Worm (Caenorhabditis elegans) whole organism, young adult: ENCODE measurements around the gene mex-6.

Source experiments
- B0261.1 ChIP-seq: sonication (generic microtip); optimal IDR thresholded peaks from 2 replicates; lab custom pipeline; 2016; ENCODE audit warnings: mild to moderate bottlenecking, missing genetic modification characterization, moderate library complexity, missing compliant biosample characterization
- B0336.3 ChIP-seq: fragments of 200-800 bp; sonication (Bioruptor generic); IDR thresholded peaks from 2 replicates; pipeline ENCODE4 v1.3.6; 2022; ENCODE audit warnings: missing genetic modification characterization, missing compliant biosample characterization
- C17E4.6 ChIP-seq: fragments of 200-800 bp; sonication (Bioruptor generic); IDR thresholded peaks from 2 replicates; pipeline ENCODE4 v1.3.6; 2022; ENCODE audit warnings: missing genetic modification reagents, missing genetic modification characterization, missing compliant biosample characterization
- F22D6.2 ChIP-seq: sonication (generic microtip); optimal IDR thresholded peaks from 2 replicates; lab custom pipeline; 2016; ENCODE audit warnings: mild to moderate bottlenecking, missing genetic modification characterization, missing compliant biosample characterization
- F33H1.4 ChIP-seq: fragments of 200-800 bp; sonication (Bioruptor generic); IDR thresholded peaks from 2 replicates; pipeline ENCODE4 v1.3.6; 2022; ENCODE audit warnings: missing genetic modification reagents, missing genetic modification characterization, missing compliant biosample characterization
- K11D2.4 ChIP-seq: fragments of 200-800 bp; sonication (Bioruptor generic); IDR thresholded peaks from 2 replicates; pipeline ENCODE4 v1.3.6; 2022; ENCODE audit warnings: missing genetic modification reagents, missing genetic modification characterization, missing compliant biosample characterization
- K12H6.12 ChIP-seq: fragments of 200-800 bp; sonication (Bioruptor generic); optimal IDR thresholded peaks from 2 replicates; lab custom pipeline; 2018; ENCODE audit warnings: mild to moderate bottlenecking, missing genetic modification characterization, missing compliant biosample characterization
- Y56A3A.18 ChIP-seq: fragments of 200-800 bp; sonication (Bioruptor generic); IDR thresholded peaks from 2 replicates; pipeline ENCODE4 v1.3.6; 2022; ENCODE audit warnings: missing genetic modification reagents, missing genetic modification characterization, missing compliant biosample characterization
- ZK185.1 ChIP-seq: sonication (generic microtip); optimal IDR thresholded peaks from 2 replicates; lab custom pipeline; 2016; ENCODE audit warnings: mild to moderate bottlenecking, missing genetic modification characterization, missing compliant biosample characterization; ENCODE audit not compliant: poor library complexity, severe bottlenecking
- aptf-3 ChIP-seq: fragments of 200-800 bp; sonication (Bioruptor generic); IDR thresholded peaks from 2 replicates; pipeline ENCODE4 v1.3.6; 2022; ENCODE audit warnings: missing genetic modification characterization, missing compliant biosample characterization
- atf-7 ChIP-seq: sonication (generic microtip); optimal IDR thresholded peaks from 2 replicates; lab custom pipeline; 2017; ENCODE audit warnings: mild to moderate bottlenecking, missing genetic modification characterization, missing compliant biosample characterization
- attf-3 ChIP-seq: fragments of 200-800 bp; sonication (Bioruptor generic); conservative IDR thresholded peaks from 2 replicates; pipeline ENCODE4 v1.3.6; 2022; ENCODE audit warnings: missing genetic modification reagents, missing genetic modification characterization, missing compliant biosample characterization
- attf-6 ChIP-seq: fragments of 200-800 bp; sonication (Bioruptor generic); IDR thresholded peaks from 2 replicates; pipeline ENCODE4 v1.3.6; 2022; ENCODE audit warnings: missing genetic modification reagents, missing genetic modification characterization, missing compliant biosample characterization
- ccch-3 ChIP-seq: fragments of 200-800 bp; sonication (Bioruptor generic); optimal IDR thresholded peaks from 2 replicates; lab custom pipeline; 2018; ENCODE audit warnings: mild to moderate bottlenecking, missing genetic modification characterization, missing compliant biosample characterization
- cebp-1 ChIP-seq, 2 experiments: fragments of 200-800 bp in 1 of 2; sonication (Bioruptor generic) in 1 of 2; sonication (generic microtip) in 1 of 2; IDR thresholded peaks in 1 of 2; optimal IDR thresholded peaks in 1 of 2; 2 replicates each; pipeline versions ENCODE4 v1.3.6 to Lab custom; 2017 to 2022; ENCODE audit warnings: missing compliant biosample characterization in 2 of 2, missing genetic modification characterization in 2 of 2, mild to moderate bottlenecking in 1 of 2, missing genetic modification reagents in 1 of 2, moderate library complexity in 1 of 2
- ceh-27 ChIP-seq: fragments of 200-800 bp; sonication (Bioruptor generic); optimal IDR thresholded peaks from 2 replicates; lab custom pipeline; 2018; ENCODE audit warnings: mild to moderate bottlenecking, missing genetic modification characterization, moderate library complexity, missing compliant biosample characterization
- ceh-91 ChIP-seq: fragments of 200-800 bp; sonication (Bioruptor generic); IDR thresholded peaks from 2 replicates; pipeline ENCODE4 v1.3.6; 2022; ENCODE audit warnings: missing genetic modification reagents, missing genetic modification characterization, missing compliant biosample characterization
- chd-7 ChIP-seq: sonication (generic microtip); optimal IDR thresholded peaks from 2 replicates; lab custom pipeline; 2016; ENCODE audit warnings: mild to moderate bottlenecking, missing genetic modification characterization, moderate library complexity, missing compliant biosample characterization
- dox-1 ChIP-seq: fragments of 200-800 bp; sonication (Bioruptor generic); IDR thresholded peaks from 2 replicates; pipeline ENCODE4 v1.3.6; 2022; ENCODE audit warnings: missing genetic modification reagents, missing genetic modification characterization, missing compliant biosample characterization
- dpff-1 ChIP-seq: sonication (generic microtip); optimal IDR thresholded peaks from 2 replicates; lab custom pipeline; 2017; ENCODE audit warnings: mild to moderate bottlenecking, missing genetic modification characterization, missing compliant biosample characterization
- egl-18 ChIP-seq: fragments of 200-800 bp; sonication (Bioruptor generic); IDR thresholded peaks from 2 replicates; pipeline ENCODE4 v1.3.6; 2022; ENCODE audit warnings: missing genetic modification reagents, missing genetic modification characterization, missing compliant biosample characterization
- egl-44 ChIP-seq: fragments of 200-800 bp; sonication (Bioruptor generic); IDR thresholded peaks from 2 replicates; pipeline ENCODE4 v1.3.6; 2022; ENCODE audit warnings: missing genetic modification reagents, missing genetic modification characterization, missing compliant biosample characterization
- egrh-3 ChIP-seq: fragments of 200-800 bp; sonication (Bioruptor generic); IDR thresholded peaks from 2 replicates; pipeline ENCODE4 v1.3.6; 2022; ENCODE audit warnings: missing genetic modification reagents, missing genetic modification characterization, missing compliant biosample characterization
- ets-4 ChIP-seq: fragments of 200-800 bp; sonication (Bioruptor generic); optimal IDR thresholded peaks from 2 replicates; lab custom pipeline; 2018; ENCODE audit warnings: mild to moderate bottlenecking, missing genetic modification characterization, missing compliant biosample characterization
- him-1 ChIP-seq: sonication (generic microtip); optimal IDR thresholded peaks from 2 replicates; lab custom pipeline; 2016; ENCODE audit warnings: missing genotype, missing genetic modification reagents, missing genetic modification characterization, missing compliant biosample characterization
- hmg-1.2 ChIP-seq: fragments of 200-800 bp; sonication (Bioruptor generic); IDR thresholded peaks from 2 replicates; pipeline ENCODE4 v1.3.6; 2022; ENCODE audit warnings: missing genetic modification reagents, missing genetic modification characterization, missing compliant biosample characterization
- lag-1 ChIP-seq: fragments of 200-800 bp; sonication (Bioruptor generic); IDR thresholded peaks from 2 replicates; pipeline ENCODE4 v1.3.6; 2022; ENCODE audit warnings: missing genetic modification reagents, missing genetic modification characterization, missing compliant biosample characterization
- let-526 ChIP-seq: fragments of 200-800 bp; sonication (Bioruptor generic); IDR thresholded peaks from 2 replicates; pipeline ENCODE4 v1.3.6; 2022; ENCODE audit warnings: missing genetic modification reagents, missing genetic modification characterization, missing compliant biosample characterization
- lin-26 ChIP-seq: fragments of 200-800 bp; sonication (Bioruptor generic); IDR thresholded peaks from 2 replicates; pipeline ENCODE4 v1.3.6; 2022; ENCODE audit warnings: missing genetic modification reagents, missing genetic modification characterization, missing compliant biosample characterization
- lin-40 ChIP-seq: sonication (generic microtip); optimal IDR thresholded peaks from 2 replicates; lab custom pipeline; 2016; ENCODE audit warnings: missing genetic modification characterization, mild to moderate bottlenecking, missing compliant biosample characterization, missing genotype, missing genetic modification reagents
- lin-54 ChIP-seq: fragments of 200-800 bp; sonication (Bioruptor generic); optimal IDR thresholded peaks from 2 replicates; lab custom pipeline; 2018; ENCODE audit warnings: mild to moderate bottlenecking, missing genetic modification characterization, missing compliant biosample characterization
- madf-10 ChIP-seq: sonication (generic microtip); optimal IDR thresholded peaks from 2 replicates; lab custom pipeline; 2016; ENCODE audit warnings: mild to moderate bottlenecking, missing genetic modification characterization, missing compliant biosample characterization
- mcd-1 ChIP-seq: fragments of 200-800 bp; sonication (Bioruptor generic); IDR thresholded peaks from 2 replicates; pipeline ENCODE4 v1.3.6; 2022; ENCODE audit warnings: missing genetic modification reagents, missing genetic modification characterization, missing compliant biosample characterization
- nfyb-1 ChIP-seq: fragments of 200-800 bp; sonication (Bioruptor generic); IDR thresholded peaks from 2 replicates; pipeline ENCODE4 v1.3.6; 2022; ENCODE audit warnings: missing genetic modification reagents, missing genetic modification characterization, missing compliant biosample characterization
- nhr-27 ChIP-seq: fragments of 200-800 bp; sonication (Bioruptor generic); optimal IDR thresholded peaks from 2 replicates; lab custom pipeline; 2018; ENCODE audit warnings: mild to moderate bottlenecking, missing genetic modification characterization, moderate library complexity, missing compliant biosample characterization
- nhr-80 ChIP-seq: sonication (generic microtip); optimal IDR thresholded peaks from 2 replicates; lab custom pipeline; 2016; ENCODE audit warnings: missing genetic modification characterization, missing compliant biosample characterization
- pbrm-1 ChIP-seq: fragments of 200-800 bp; sonication (Bioruptor generic); IDR thresholded peaks from 2 replicates; pipeline ENCODE4 v1.3.6; 2022; ENCODE audit warnings: missing genetic modification reagents, missing genetic modification characterization, missing compliant biosample characterization
- sea-2 ChIP-seq: fragments of 200-800 bp; sonication (Bioruptor generic); IDR thresholded peaks from 2 replicates; pipeline ENCODE4 v1.3.6; 2022; ENCODE audit warnings: missing genetic modification characterization, missing compliant biosample characterization
- snpc-4 ChIP-seq, 5 experiments: fragments of 150-350 bp in 1 of 5; sonication (generic microtip) in 4 of 5; optimal IDR thresholded peaks; 2 replicates each; lab custom pipeline; 2014 to 2018; ENCODE audit warnings: missing genetic modification characterization in 5 of 5, missing biosample characterization in 3 of 5, antibody characterized with exemption in 2 of 5, mild to moderate bottlenecking in 2 of 5, missing compliant biosample characterization in 2 of 5, missing genotype in 2 of 5, moderate library complexity in 2 of 5, missing genetic modification reagents in 1 of 5
- somi-1 ChIP-seq: fragments of 200-800 bp; sonication (Bioruptor generic); optimal IDR thresholded peaks from 2 replicates; lab custom pipeline; 2018; ENCODE audit warnings: mild to moderate bottlenecking, missing genetic modification characterization, missing compliant biosample characterization
- sptf-2 ChIP-seq: fragments of 200-800 bp; sonication (Bioruptor generic); optimal IDR thresholded peaks from 2 replicates; lab custom pipeline; 2018; ENCODE audit warnings: mild to moderate bottlenecking, missing genetic modification characterization, missing compliant biosample characterization
- tbp1 ChIP-seq: fragments of 200-800 bp; sonication (Bioruptor generic); optimal IDR thresholded peaks from 2 replicates; lab custom pipeline; 2018; ENCODE audit warnings: mild to moderate bottlenecking, missing genetic modification characterization, missing compliant biosample characterization
- tbx-9 ChIP-seq: sonication (generic microtip); optimal IDR thresholded peaks from 2 replicates; lab custom pipeline; 2016; ENCODE audit warnings: borderline replicate concordance, missing genetic modification characterization, inconsistent platforms, missing compliant biosample characterization
- zfh-2 ChIP-seq: fragments of 200-800 bp; sonication (Bioruptor generic); conservative IDR thresholded peaks from 2 replicates; pipeline ENCODE4 v1.3.6; 2022; ENCODE audit warnings: missing genetic modification reagents, missing genetic modification characterization, missing compliant biosample characterization
- ztf-18 ChIP-seq: sonication (generic microtip); optimal IDR thresholded peaks from 2 replicates; lab custom pipeline; 2016; ENCODE audit warnings: missing genotype, mild to moderate bottlenecking, missing genetic modification characterization, missing compliant biosample characterization
- ztf-22 ChIP-seq: fragments of 200-800 bp; sonication (Bioruptor generic); optimal IDR thresholded peaks from 2 replicates; lab custom pipeline; 2018; ENCODE audit warnings: mild to moderate bottlenecking, missing genetic modification characterization, moderate library complexity, missing compliant biosample characterization

Gene mex-6

DNA sequence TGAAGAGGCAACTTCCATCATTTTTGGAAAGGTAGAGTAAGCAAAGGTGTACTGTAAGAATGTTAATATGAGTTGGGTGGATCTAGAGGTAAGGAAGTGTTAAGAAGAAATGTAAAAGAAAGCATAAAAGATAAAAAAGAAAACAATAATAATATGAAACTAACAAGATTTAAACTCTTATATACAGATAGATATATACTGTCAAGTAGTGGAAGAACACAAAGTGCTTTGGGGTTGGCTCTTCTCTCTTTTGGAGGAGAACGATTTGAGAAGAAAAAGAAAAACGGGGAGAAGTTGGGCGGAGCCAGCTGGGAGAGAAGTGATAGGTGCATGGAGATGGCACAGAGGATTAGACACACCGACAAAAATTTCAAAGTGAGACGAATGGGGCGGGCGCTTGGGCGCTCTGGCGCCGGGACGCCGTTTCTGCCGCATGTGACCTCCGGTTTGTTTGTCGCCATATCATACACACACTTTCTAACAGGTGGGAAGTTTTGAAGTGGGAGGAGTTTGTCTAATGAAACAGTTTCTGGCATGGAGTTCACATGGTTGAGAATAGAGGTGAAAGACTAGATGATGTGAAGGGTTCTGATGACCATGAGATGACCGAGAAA is 36.5 kb upstream of the mex-6 start, which contains the start of gene T19H5.4:
TSS of gene T19H5.4 (minus strand) at position 51 of the 614 bp plus-strand sequence.
- TF ChIP-seq sptf-2 (GFP tag; lab: Kevin White, UChicago) (no peak), dox-1 (GFP tag; lab: Robert Waterston, UW) (peak; percentile 44; the same call in 1 of the 2 replicates), ZK185.1 (tag; lab: Kevin White, UChicago) (peak; percentile 32), Y56A3A.18 (GFP tag; lab: Robert Waterston, UW) (no peak), tbp1 (peak; percentile 34), lin-54 (GFP tag; lab: Kevin White, UChicago) (peak; percentile 40), nhr-27 (no peak), egl-44 (GFP tag; lab: Robert Waterston, UW) (peak; percentile 73), K12H6.12 (tag; lab: Kevin White, UChicago) (peak; percentile 41), sea-2 (GFP tag; lab: Robert Waterston, UW) (0 out of 2 replicates have a peak, but pooled peaks have one; percentile 30), chd-7 (tag; lab: Kevin White, UChicago) (peak; percentile 70), pbrm-1 (GFP tag; lab: Robert Waterston, UW) (no peak), egl-18 (GFP tag; lab: Robert Waterston, UW) (no peak), tbx-9 (tag; lab: Kevin White, UChicago) (no peak), ztf-18 (tag; lab: Kevin White, UChicago) (no peak), cebp-1 (GFP tag; IDR thresholded peaks at IDR 0.05; lab: Robert Waterston, UW) (peak; percentile 61; the same call in 1 of the 2 replicates), cebp-1 (tag; optimal IDR thresholded peaks at IDR 0.05; lab: Kevin White, UChicago) (peak; percentile 82), dpff-1 (tag; lab: Kevin White, UChicago) (no peak), ceh-27 (peak; percentile 23), ccch-3 (GFP tag; lab: Kevin White, UChicago) (no peak), somi-1 (GFP tag; lab: Kevin White, UChicago) (peak; percentile 67), attf-3 (GFP tag; lab: Robert Waterston, UW) (no peak), nfyb-1 (peak; percentile 29; the same call in 1 of the 2 replicates), atf-7 (tag; lab: Kevin White, UChicago) (peak; percentile 48), B0261.1 (tag; lab: Kevin White, UChicago) (no peak), B0336.3 (GFP tag; lab: Robert Waterston, UW) (peak; percentile 56; the same call in 1 of the 2 replicates), him-1 (no peak), lin-40 (peak; percentile 47), F22D6.2 (tag; lab: Kevin White, UChicago) (peak; percentile 20), lag-1 (no peak), ets-4 (GFP tag; lab: Kevin White, UChicago) (peak; percentile 91), lin-26 (GFP tag; lab: Robert Waterston, UW) (peak; percentile 52; the same call in 1 of the 2 replicates), F33H1.4 (GFP tag; lab: Robert Waterston, UW) (no peak), C17E4.6 (no peak), hmg-1.2 (GFP tag; lab: Robert Waterston, UW) (peak; percentile 53; the same call in 1 of the 2 replicates), madf-10 (tag; lab: Kevin White, UChicago) (peak; percentile 14), zfh-2 (GFP tag; lab: Robert Waterston, UW) (peak; percentile 95), ceh-91 (GFP tag; lab: Robert Waterston, UW) (no peak), let-526 (GFP tag; lab: Robert Waterston, UW) (0 out of 2 replicates have a peak, but pooled peaks have one; percentile 65), attf-6 (GFP tag; lab: Robert Waterston, UW) (no peak), snpc-4 (GFP tag; optimal IDR thresholded peaks at IDR 0.05; lab: Kevin White, UChicago) (no peak), snpc-4 (tag; optimal IDR thresholded peaks at IDR 0.05; lab: Kevin White, UChicago) (peak in 1 of 4 experiments; percentile 12), nhr-80 (tag; lab: Kevin White, UChicago) (peak; percentile 90), egrh-3 (peak; percentile 38; the same call in 1 of the 2 replicates), K11D2.4 (peak; percentile 62; the same call in 1 of the 2 replicates), mcd-1 (GFP tag; lab: Robert Waterston, UW) (peak; percentile 33; the same call in 1 of the 2 replicates), ztf-22 (GFP tag; lab: Kevin White, UChicago) (peak; percentile 59), aptf-3 (GFP tag; lab: Robert Waterston, UW) (no peak)
